Worm (Caenorhabditis elegans): Measurements from ENCODE around the gene apm-3.

Gene apm-3

DNA sequence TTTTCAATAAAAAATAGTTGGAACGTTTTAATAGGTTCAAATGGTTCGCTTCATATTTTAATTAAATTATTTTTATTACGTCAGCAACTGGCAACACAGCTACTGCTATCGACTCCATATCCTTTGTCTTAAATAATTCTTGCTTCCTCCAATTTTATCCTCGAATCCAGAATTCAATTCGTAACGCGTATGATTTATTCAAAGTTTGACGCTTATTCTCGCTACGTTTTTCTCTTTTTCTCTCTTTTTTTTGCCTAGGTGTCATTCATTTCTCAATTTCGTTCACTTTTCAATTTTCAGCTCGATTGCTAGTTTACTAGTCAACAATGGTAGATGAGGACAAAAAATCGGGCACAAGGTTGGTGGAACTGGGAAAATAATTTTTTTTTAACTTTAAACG, 4.3 kb upstream of the apm-3 start, which contains the start of gene arr-1:
Gene arr-1, plus strand, starts transcription at position 301 of the 400 bp plus-strand sequence.
- TF ChIP-seq ztf-1 (GFP tag; conservative IDR thresholded peaks at IDR 0.05), result no peak
- TF ChIP-seq lin-11 (tag; optimal IDR thresholded peaks at IDR 0.05), result no peak
- TF ChIP-seq egl-27 (tag; optimal IDR thresholded peaks at IDR 0.05), result no peak

DNA sequence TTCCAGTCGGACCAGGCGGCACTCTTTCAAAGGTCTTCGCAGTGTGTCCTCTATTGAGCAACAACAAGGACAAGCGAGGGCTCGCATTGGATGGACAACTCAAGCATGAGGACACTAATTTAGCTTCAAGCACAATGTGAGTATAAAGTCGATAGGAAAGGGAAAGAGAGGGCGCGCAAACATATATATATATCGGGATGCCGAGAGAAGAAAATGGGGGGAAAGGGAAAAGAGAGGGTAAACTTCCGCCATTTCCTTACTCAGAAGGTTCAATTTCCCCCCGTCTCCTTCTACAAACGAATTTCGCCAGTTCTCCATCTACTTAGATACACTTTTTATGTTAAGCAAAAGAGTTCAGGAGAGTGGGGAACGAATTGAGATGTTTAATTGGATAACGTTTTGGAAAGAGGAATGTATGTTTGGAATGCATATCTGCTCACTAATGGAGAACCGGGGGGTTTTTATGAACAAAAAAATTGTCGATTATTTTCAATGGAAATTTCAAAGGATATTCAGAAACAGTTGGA, 2.2 kb upstream of the apm-3 start:
- TF ChIP-seq lsy-2 (tag; optimal IDR thresholded peaks at IDR 0.05), result peak in 1 of 2 experiments; percentile 23
- no peak for TF ChIP-seq ztf-11 (tag; optimal IDR thresholded peaks at IDR 0.05)
- no peak for TF ChIP-seq zag-1 (tag; optimal IDR thresholded peaks at IDR 0.05)
- peak; percentile 5 for TF ChIP-seq unc-55 (GFP tag; optimal IDR thresholded peaks at IDR 0.05)
- no peak for TF ChIP-seq nhr-10 (tag; optimal IDR thresholded peaks at IDR 0.05)
- peak; percentile 32 for TF ChIP-seq C34F6.9 (tag; optimal IDR thresholded peaks at IDR 0.05)
- TF ChIP-seq sma-3 (GFP tag; optimal IDR thresholded peaks at IDR 0.05), result no peak
- TF ChIP-seq sma-9 (GFP tag; optimal IDR thresholded peaks at IDR 0.05), result peak; percentile 19
- no peak for TF ChIP-seq sma-9 (tag; optimal IDR thresholded peaks at IDR 0.05)
- TF ChIP-seq Y55F3AM.14 (GFP tag; optimal IDR thresholded peaks at IDR 0.05), result no peak
- no peak for TF ChIP-seq nhr-23 (tag; optimal IDR thresholded peaks at IDR 0.05)
- no peak for TF ChIP-seq unc-39 (tag; optimal IDR thresholded peaks at IDR 0.05)
- TF ChIP-seq skn-1 (tag; optimal IDR thresholded peaks at IDR 0.05), result no peak
- peak; percentile 16 for TF ChIP-seq F13H6.1 (tag; optimal IDR thresholded peaks at IDR 0.05)
- no peak for TF ChIP-seq nhr-237 (tag; optimal IDR thresholded peaks at IDR 0.05)

DNA sequence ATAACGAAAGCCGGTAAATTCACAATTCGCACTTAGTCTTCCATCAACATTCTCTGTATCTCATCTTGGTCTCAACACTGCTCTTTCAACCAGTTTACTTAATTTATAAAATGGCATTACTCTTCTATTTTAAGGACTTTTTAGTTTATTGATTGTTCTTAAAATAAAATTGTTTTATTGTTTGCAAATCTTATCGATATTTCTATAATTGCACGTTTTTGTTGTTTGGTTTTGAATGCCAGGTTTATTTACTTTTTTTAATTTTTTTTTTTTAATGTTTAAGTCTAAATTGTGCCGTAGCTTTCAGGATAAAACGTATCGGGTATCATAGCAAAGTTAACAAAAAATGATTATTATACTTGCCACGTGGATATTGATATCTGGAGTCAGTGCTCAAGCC, 2.8 kb downstream of the apm-3 start, which contains the start of gene chil-10:
Gene chil-10, plus strand, starts transcription at position 301 of the 400 bp plus-strand sequence.
- TF ChIP-seq blmp-1 (tag; optimal IDR thresholded peaks at IDR 0.05; ENCODE audit: insufficient read depth) (no peak), lin-11 (tag; optimal IDR thresholded peaks at IDR 0.05) (no peak), nhr-10 (tag; optimal IDR thresholded peaks at IDR 0.05) (no peak), crh-2 (tag; optimal IDR thresholded peaks at IDR 0.05) (no peak), unc-55 (GFP tag; optimal IDR thresholded peaks at IDR 0.05) (no peak), elt-1 (tag; optimal IDR thresholded peaks at IDR 0.05) (no peak), ztf-1 (GFP tag; conservative IDR thresholded peaks at IDR 0.05) (no peak), mab-5 (tag; optimal IDR thresholded peaks at IDR 0.05) (no peak), alr-1 (tag; optimal IDR thresholded peaks at IDR 0.05) (no peak), lin-39 (tag; optimal IDR thresholded peaks at IDR 0.05) (no peak), ZK546.5 (tag; optimal IDR thresholded peaks at IDR 0.05) (no peak)

DNA sequence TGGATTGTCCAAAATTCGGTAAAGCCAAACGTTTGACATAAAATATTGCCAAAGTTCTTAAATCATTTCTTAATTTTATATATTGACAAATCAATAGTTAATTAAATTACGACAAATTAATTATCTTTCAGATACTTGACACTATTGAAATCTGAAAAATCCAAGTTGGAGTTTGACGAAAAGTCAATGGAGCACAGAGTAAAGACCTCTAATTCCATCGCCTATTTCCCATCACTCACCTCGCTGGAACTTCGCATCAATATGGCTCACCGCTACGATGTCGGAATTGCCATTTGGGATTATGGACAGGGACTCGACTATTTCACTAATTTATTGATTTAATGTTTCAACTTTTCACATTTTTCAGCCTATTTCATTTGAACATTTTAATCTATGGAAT, 5.4 kb downstream of the apm-3 start:
- TF ChIP-seq nhr-25 (tag; optimal IDR thresholded peaks at IDR 0.05) (no peak), skn-1 (tag; optimal IDR thresholded peaks at IDR 0.05) (no peak), ceh-82 (tag; optimal IDR thresholded peaks at IDR 0.05) (no peak), dmd-4 (tag; optimal IDR thresholded peaks at IDR 0.05) (no peak), ztf-11 (tag; optimal IDR thresholded peaks at IDR 0.05) (no peak), aly-2 (tag; optimal IDR thresholded peaks at IDR 0.05) (no peak), blmp-1 (tag; optimal IDR thresholded peaks at IDR 0.05; ENCODE audit: insufficient read depth) (no peak), mbf-1 (tag; optimal IDR thresholded peaks at IDR 0.05) (no peak), sma-9 (GFP tag; optimal IDR thresholded peaks at IDR 0.05) (no peak), sma-9 (tag; optimal IDR thresholded peaks at IDR 0.05) (no peak), zag-1 (tag; optimal IDR thresholded peaks at IDR 0.05) (no peak), lin-13 (GFP tag; optimal IDR thresholded peaks at IDR 0.05) (no peak), C34F6.9 (tag; optimal IDR thresholded peaks at IDR 0.05) (no peak), Y55F3AM.14 (GFP tag; optimal IDR thresholded peaks at IDR 0.05) (no peak), lin-11 (tag; optimal IDR thresholded peaks at IDR 0.05) (no peak), sem-4 (tag; optimal IDR thresholded peaks at IDR 0.05) (no peak), nhr-6 (tag; optimal IDR thresholded peaks at IDR 0.05) (no peak)

DNA sequence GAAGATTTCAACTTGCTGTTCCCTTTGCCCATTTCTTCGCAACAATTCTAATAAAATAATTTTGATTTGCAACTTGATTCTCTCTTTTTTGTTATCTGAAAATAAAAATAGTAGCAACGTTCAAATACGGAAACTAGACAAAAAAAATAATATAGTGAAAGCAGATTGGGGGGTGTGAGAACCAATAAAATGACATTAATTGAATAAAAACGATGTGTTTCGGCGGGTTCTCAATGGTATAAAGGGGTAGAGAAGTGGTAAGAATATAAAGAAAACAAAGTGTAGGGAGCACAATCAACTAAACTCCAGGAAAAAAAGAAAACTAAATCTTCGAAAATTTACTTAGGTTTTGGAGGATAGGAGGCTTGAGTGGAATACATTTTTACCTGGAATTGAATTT, 8.4 kb downstream of the apm-3 start, which contains the start of gene ncs-1:
Gene ncs-1, minus strand, starts transcription at position 101 of the 400 bp plus-strand sequence.
- TF ChIP-seq nhr-10 (tag; optimal IDR thresholded peaks at IDR 0.05), result no peak
- TF ChIP-seq ztf-4 (tag; optimal IDR thresholded peaks at IDR 0.05), result no peak
- no peak for TF ChIP-seq C34F6.9 (tag; optimal IDR thresholded peaks at IDR 0.05)
- no peak for TF ChIP-seq lin-13 (GFP tag; optimal IDR thresholded peaks at IDR 0.05)
- TF ChIP-seq crh-2 (tag; optimal IDR thresholded peaks at IDR 0.05), result no peak
- TF ChIP-seq lsy-2 (tag; optimal IDR thresholded peaks at IDR 0.05), result no peak
- TF ChIP-seq R02D3.7 (tag; optimal IDR thresholded peaks at IDR 0.05), result no peak
- TF ChIP-seq zag-1 (tag; optimal IDR thresholded peaks at IDR 0.05), result no peak
- no peak for TF ChIP-seq egl-27 (tag; optimal IDR thresholded peaks at IDR 0.05)
- no peak for TF ChIP-seq lin-39 (tag; optimal IDR thresholded peaks at IDR 0.05)
- TF ChIP-seq dmd-4 (tag; optimal IDR thresholded peaks at IDR 0.05), result no peak
- TF ChIP-seq mdl-1 (tag; optimal IDR thresholded peaks at IDR 0.05), result no peak
- TF ChIP-seq nhr-6 (tag; optimal IDR thresholded peaks at IDR 0.05), result no peak
- no peak for TF ChIP-seq unc-62 (GFP tag; optimal IDR thresholded peaks at IDR 0.05)
- TF ChIP-seq nhr-11 (tag; optimal IDR thresholded peaks at IDR 0.05), result no peak
- no peak for TF ChIP-seq Y55F3AM.14 (GFP tag; optimal IDR thresholded peaks at IDR 0.05)
- no peak for TF ChIP-seq ama-1 (optimal IDR thresholded peaks at IDR 0.05)
- no peak for TF ChIP-seq nhr-12 (tag; optimal IDR thresholded peaks at IDR 0.05)
